Fruit fly (Drosophila melanogaster) whole organism, embryonic: Measurements from ENCODE around the gene P5CDh1.

Experiments used
- Adf1 ChIP-seq: fragments of 200-800 bp; sonication (Bioruptor generic); IDR thresholded peaks from 2 replicates; pipeline ENCODE4 v1.3.6; 2022; ENCODE audit warnings: missing biosample characterization, missing genetic modification characterization
- Atf-2 ChIP-seq: fragments of 200-800 bp; sonication (Bioruptor generic); optimal IDR thresholded peaks from 2 replicates; lab custom pipeline; 2016; ENCODE audit warnings: missing biosample characterization, missing genetic modification characterization
- CG11398 ChIP-seq: fragments of 200-800 bp; sonication (Bioruptor generic); optimal IDR thresholded peaks from 2 replicates; lab custom pipeline; 2016; ENCODE audit warnings: missing biosample characterization, missing genetic modification characterization
- CG12219 ChIP-seq: fragments of 200-800 bp; sonication (Bioruptor generic); optimal IDR thresholded peaks from 3 replicates; lab custom pipeline; 2018; ENCODE audit warnings: missing biosample characterization, mild to moderate bottlenecking, missing genetic modification characterization
- CG12942 ChIP-seq: fragments of 200-800 bp; sonication (Bioruptor generic); optimal IDR thresholded peaks from 3 replicates; lab custom pipeline; 2016; ENCODE audit warnings: missing biosample characterization, missing genetic modification characterization
- CG15514 ChIP-seq: fragments of 200-800 bp; sonication (Bioruptor generic); optimal IDR thresholded peaks from 3 replicates; lab custom pipeline; 2017; ENCODE audit warnings: missing biosample characterization, missing genetic modification characterization, mild to moderate bottlenecking, moderate library complexity, missing genetic modification reagents
- CG15696 ChIP-seq: fragments of 200-800 bp; sonication (Bioruptor generic); optimal IDR thresholded peaks from 2 replicates; lab custom pipeline; 2019; ENCODE audit warnings: missing biosample characterization, mild to moderate bottlenecking, missing genetic modification characterization, moderate library complexity
- CG16779 ChIP-seq: fragments of 200-800 bp; sonication (Bioruptor generic); IDR thresholded peaks from 2 replicates; pipeline ENCODE4 v1.3.6; 2022; ENCODE audit warnings: missing biosample characterization, missing genetic modification characterization
- CG18262 ChIP-seq: fragments of 200-800 bp; optimal IDR thresholded peaks from 3 replicates; lab custom pipeline; 2019; ENCODE audit warnings: missing biosample characterization, mild to moderate bottlenecking, missing genetic modification characterization, moderate library complexity
- CG2678 ChIP-seq: fragments of 200-800 bp; sonication (Bioruptor generic); optimal IDR thresholded peaks from 3 replicates; lab custom pipeline; 2019; ENCODE audit warnings: missing biosample characterization, mild to moderate bottlenecking, missing genetic modification characterization, moderate library complexity
- CG33213 ChIP-seq: fragments of 200-800 bp; sonication (Bioruptor generic); optimal IDR thresholded peaks from 3 replicates; lab custom pipeline; 2016; ENCODE audit warnings: missing biosample characterization, missing genetic modification characterization
- CG3726 ChIP-seq: fragments of 200-800 bp; sonication (Bioruptor generic); IDR thresholded peaks from 3 replicates; pipeline ENCODE4, ENCODE4 v1.3.6; 2022; ENCODE audit warnings: missing biosample characterization, missing genetic modification characterization
- CG5245 ChIP-seq: fragments of 200-800 bp; sonication (Bioruptor generic); optimal IDR thresholded peaks from 3 replicates; lab custom pipeline; 2016; ENCODE audit warnings: missing biosample characterization, missing genetic modification characterization
- CG8281 ChIP-seq: fragments of 200-800 bp; sonication (Bioruptor generic); optimal IDR thresholded peaks from 2 replicates; lab custom pipeline; 2018; ENCODE audit warnings: missing biosample characterization, mild to moderate bottlenecking, missing genetic modification characterization, moderate library complexity
- CG9437 ChIP-seq: fragments of 200-800 bp; sonication (Bioruptor generic); optimal IDR thresholded peaks from 2 replicates; lab custom pipeline; 2018; ENCODE audit warnings: missing biosample characterization, mild to moderate bottlenecking, missing genetic modification characterization
- CHES-1-like ChIP-seq: fragments of 200-800 bp; sonication (Bioruptor generic); optimal IDR thresholded peaks from 2 replicates; lab custom pipeline; 2016; ENCODE audit warnings: missing biosample characterization, missing genetic modification characterization
- CoRest ChIP-seq: fragments of 200-800 bp; sonication (Bioruptor generic); optimal IDR thresholded peaks from 3 replicates; lab custom pipeline; 2018; ENCODE audit warnings: missing biosample characterization, mild to moderate bottlenecking, missing genetic modification characterization, moderate library complexity
- Dfd ChIP-seq, 2 experiments: fragments of >200 bp; optimal IDR thresholded peaks; 2 replicates each; lab custom pipeline; 2017; ENCODE audit warnings: missing biosample characterization in 2 of 2, missing genetic modification characterization in 2 of 2
- Eip74EF ChIP-seq, 2 experiments: fragments of 200-800 bp in 1 of 2; fragments of >200 bp in 1 of 2; sonication (Bioruptor generic) in 1 of 2; optimal IDR thresholded peaks; 2 replicates each; lab custom pipeline; 2017 to 2019; ENCODE audit warnings: missing biosample characterization in 2 of 2, missing genetic modification characterization in 2 of 2, mild to moderate bottlenecking in 1 of 2, moderate library complexity in 1 of 2
- Elba2 ChIP-seq: fragments of 200-800 bp; sonication (Bioruptor generic); optimal IDR thresholded peaks from 3 replicates; lab custom pipeline; 2016; ENCODE audit warnings: missing biosample characterization, missing genetic modification characterization
- H2.0 ChIP-seq: fragments of 200-800 bp; sonication (Bioruptor generic); IDR thresholded peaks from 2 replicates; pipeline ENCODE4 v1.3.6; 2022; ENCODE audit warnings: missing biosample characterization, missing genetic modification characterization
- Kr ChIP-seq: fragments of 200-800 bp; sonication (Bioruptor generic); optimal IDR thresholded peaks from 2 replicates; lab custom pipeline; 2017; ENCODE audit warnings: missing biosample characterization, mild to moderate bottlenecking, missing genetic modification characterization
- Mad ChIP-seq: fragments of 200-800 bp; sonication (Bioruptor generic); optimal IDR thresholded peaks from 2 replicates; lab custom pipeline; 2016; ENCODE audit warnings: missing biosample characterization, missing genetic modification characterization
- Nf-YB ChIP-seq: fragments of 200-800 bp; sonication (Bioruptor generic); optimal IDR thresholded peaks from 3 replicates; lab custom pipeline; 2019; ENCODE audit warnings: missing biosample characterization, mild to moderate bottlenecking, missing genetic modification characterization, moderate library complexity
- Poxn ChIP-seq: fragments of 200-800 bp; sonication (Bioruptor generic); IDR thresholded peaks from 2 replicates; pipeline ENCODE4 v1.3.6; 2022; ENCODE audit warnings: missing biosample characterization, missing genetic modification characterization
- YL-1 ChIP-seq: fragments of 200-800 bp; sonication (Bioruptor generic); optimal IDR thresholded peaks from 3 replicates; lab custom pipeline; 2017; ENCODE audit warnings: missing biosample characterization, mild to moderate bottlenecking, missing genetic modification characterization
- ab ChIP-seq: fragments of 200-800 bp; sonication (Bioruptor generic); optimal IDR thresholded peaks from 2 replicates; lab custom pipeline; 2016; ENCODE audit warnings: missing biosample characterization, missing genetic modification characterization
- ap ChIP-seq: fragments of 200-800 bp; sonication (Bioruptor generic); IDR thresholded peaks from 2 replicates; pipeline ENCODE4 v1.3.6; 2022; ENCODE audit warnings: missing biosample characterization, missing genetic modification characterization
- ash1 ChIP-seq: fragments of 200-800 bp; sonication (Bioruptor generic); optimal IDR thresholded peaks from 2 replicates; lab custom pipeline; 2018; ENCODE audit warnings: missing biosample characterization, mild to moderate bottlenecking, missing genetic modification characterization
- bbx ChIP-seq: fragments of 200-800 bp; sonication (Bioruptor generic); IDR thresholded peaks from 2 replicates; pipeline ENCODE4 v1.3.6; 2022; ENCODE audit warnings: missing biosample characterization, missing genetic modification characterization; ENCODE audit not compliant: partially characterized antibody
- bsh ChIP-seq, 2 experiments: fragments of 200-800 bp; sonication (Bioruptor generic); optimal IDR thresholded peaks; 2 replicates each; lab custom pipeline; 2017 to 2018; ENCODE audit warnings: mild to moderate bottlenecking in 2 of 2, missing biosample characterization in 2 of 2, missing genetic modification characterization in 2 of 2, moderate library complexity in 1 of 2
- dati ChIP-seq: fragments of 200-800 bp; sonication (Bioruptor generic); IDR thresholded peaks from 2 replicates; pipeline ENCODE4 v1.3.6; 2022; ENCODE audit warnings: missing biosample characterization, missing genetic modification characterization
- dmrt11E ChIP-seq: fragments of 200-800 bp; sonication (Bioruptor generic); optimal IDR thresholded peaks from 3 replicates; lab custom pipeline; 2018; ENCODE audit warnings: missing biosample characterization, mild to moderate bottlenecking, missing genetic modification characterization, moderate library complexity
- fd96Cb ChIP-seq: fragments of 200-800 bp; sonication (Bioruptor generic); optimal IDR thresholded peaks from 2 replicates; lab custom pipeline; 2018; ENCODE audit warnings: missing biosample characterization, mild to moderate bottlenecking, missing genetic modification characterization, moderate library complexity
- ftz-f1 ChIP-seq: fragments of 200-800 bp; sonication (Bioruptor generic); optimal IDR thresholded peaks from 2 replicates; lab custom pipeline; 2016; ENCODE audit warnings: missing biosample characterization, missing genetic modification characterization
- her ChIP-seq: fragments of 200-800 bp; sonication (Bioruptor generic); optimal IDR thresholded peaks from 2 replicates; lab custom pipeline; 2016; ENCODE audit warnings: missing biosample characterization, missing genetic modification characterization
- kah ChIP-seq: fragments of 200-800 bp; sonication (Bioruptor generic); optimal IDR thresholded peaks from 2 replicates; lab custom pipeline; 2018; ENCODE audit warnings: missing biosample characterization, mild to moderate bottlenecking, missing genetic modification characterization
- knrl ChIP-seq: fragments of 200-800 bp; sonication (Bioruptor generic); IDR thresholded peaks from 3 replicates; pipeline ENCODE4 v1.3.6; 2022; ENCODE audit warnings: missing biosample characterization, missing genetic modification characterization; ENCODE audit not compliant: partially characterized antibody
- mirr ChIP-seq: fragments of 200-800 bp; sonication (Bioruptor generic); optimal IDR thresholded peaks from 3 replicates; lab custom pipeline; 2018; ENCODE audit warnings: missing biosample characterization, mild to moderate bottlenecking, missing genetic modification characterization
- oc ChIP-seq: fragments of 200-800 bp; sonication (Bioruptor generic); optimal IDR thresholded peaks from 2 replicates; lab custom pipeline; 2018; ENCODE audit warnings: missing biosample characterization, mild to moderate bottlenecking, missing genetic modification characterization, moderate library complexity
- peb ChIP-seq: fragments of 200-800 bp; sonication (Bioruptor generic); IDR thresholded peaks from 2 replicates; pipeline ENCODE4 v1.3.6; 2022; ENCODE audit warnings: missing biosample characterization, missing genetic modification characterization
- sens ChIP-seq: fragments of 200-800 bp; sonication (Bioruptor generic); peaks from one replicate; lab custom pipeline; 2016; ENCODE audit warnings: missing biosample characterization, missing genetic modification characterization
- sim ChIP-seq: fragments of 200-800 bp; sonication (Bioruptor generic); IDR thresholded peaks from 2 replicates; pipeline ENCODE4 v1.3.6; 2022; ENCODE audit warnings: missing biosample characterization, missing genetic modification characterization
- sob ChIP-seq: fragments of 200-800 bp; sonication (Bioruptor generic); IDR thresholded peaks from 2 replicates; pipeline ENCODE4 v1.3.6; 2022; ENCODE audit warnings: missing biosample characterization, missing genetic modification characterization
- sqz ChIP-seq: fragments of 200-800 bp; sonication (Bioruptor generic); optimal IDR thresholded peaks from 3 replicates; lab custom pipeline; 2018; ENCODE audit warnings: missing biosample characterization, mild to moderate bottlenecking, missing genetic modification characterization
- stc ChIP-seq: fragments of 200-800 bp; sonication (Bioruptor generic); IDR thresholded peaks from 2 replicates; pipeline ENCODE4 v1.3.6; 2022; ENCODE audit warnings: missing biosample characterization, missing genetic modification characterization
- stwl ChIP-seq: fragments of 200-800 bp; sonication (Bioruptor generic); optimal IDR thresholded peaks from 3 replicates; lab custom pipeline; 2018; ENCODE audit warnings: missing biosample characterization, mild to moderate bottlenecking, missing genetic modification characterization, moderate library complexity
- wdn ChIP-seq: fragments of 200-800 bp; sonication (Bioruptor generic); IDR thresholded peaks from 2 replicates; pipeline ENCODE4 v1.3.6; 2022; ENCODE audit warnings: missing biosample characterization, missing genetic modification characterization
- zen2 ChIP-seq: fragments of 200-800 bp; sonication (Bioruptor generic); IDR thresholded peaks from 3 replicates; pipeline ENCODE4 v1.3.6; 2022; ENCODE audit warnings: missing biosample characterization, missing genetic modification characterization; ENCODE audit not compliant: partially characterized antibody
- zfh1 ChIP-seq: fragments of 200-800 bp; sonication (Bioruptor generic); IDR thresholded peaks from 3 replicates; pipeline ENCODE4 v1.3.6; 2022; ENCODE audit warnings: missing biosample characterization, missing genetic modification characterization

Gene P5CDh1

DNA sequence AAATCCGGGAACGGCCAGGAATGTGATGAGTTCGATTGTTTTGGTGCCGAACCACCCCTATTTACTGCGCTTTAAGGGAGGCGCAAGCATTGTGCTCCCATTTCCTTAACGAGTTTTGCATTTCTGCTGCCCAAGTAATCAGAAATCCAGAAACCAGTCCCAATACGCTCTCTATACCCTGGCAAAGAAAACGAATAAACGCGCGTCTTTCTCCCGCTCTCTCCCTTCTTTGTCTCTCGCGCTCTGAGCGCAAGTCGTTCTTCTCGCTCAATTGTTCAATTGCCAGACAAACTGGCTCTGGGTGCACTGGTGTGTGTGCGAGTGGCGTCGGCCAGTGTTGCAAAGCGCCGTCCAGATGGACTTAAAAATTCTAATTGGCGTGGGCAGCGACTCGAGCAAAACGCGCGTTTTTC lies 39.2 kb upstream of the P5CDh1 start (continued):
- TF ChIP-seq stwl (tag; lab: Kevin White, UChicago) (peak; percentile 95), ab (GFP tag; lab: Kevin White, UChicago) (peak; percentile 93), Eip74EF (GFP tag; optimal IDR thresholded peaks at IDR 0.05; lab: Kevin White, UChicago) (peak in 1 of 2 experiments; percentile 80), CG12942 (GFP tag; lab: Kevin White, UChicago) (peak; percentile 99), dmrt11E (tag; lab: Kevin White, UChicago) (peak; percentile 97), sim (GFP tag; lab: Robert Waterston, UW) (peak; percentile 97), H2.0 (GFP tag; lab: Robert Waterston, UW) (peak; percentile 98), CG3726 (peak; percentile 98), CG12219 (GFP tag; lab: Kevin White, UChicago) (peak; percentile 94), ap (peak; percentile 98), knrl (GFP tag; lab: Robert Waterston, UW) (peak; percentile 52; the same call in 2 of the 3 replicates), CG15696 (peak; percentile 92), bbx (GFP tag; lab: Robert Waterston, UW) (no peak), kah (GFP tag; lab: Kevin White, UChicago) (peak; percentile 60), CoRest (tag; lab: Kevin White, UChicago) (peak; percentile 94), CG9437 (peak; percentile 84), CG5245 (GFP tag; lab: Kevin White, UChicago) (peak; percentile 95), zen2 (GFP tag; lab: Robert Waterston, UW) (peak; percentile 38; the same call in 1 of the 3 replicates), CG8281 (peak; percentile 78), mirr (GFP tag; lab: Kevin White, UChicago) (peak; percentile 62), oc (peak; percentile 97), Nf-YB (GFP tag; lab: Kevin White, UChicago) (peak; percentile 80), Atf-2 (peak; percentile 99), CG11398 (GFP tag; lab: Kevin White, UChicago) (peak; percentile 96), Poxn (peak; percentile 84), YL-1 (GFP tag; lab: Kevin White, UChicago) (peak; percentile 85), CHES-1-like (GFP tag; lab: Kevin White, UChicago) (peak; percentile 98), ash1 (GFP tag; lab: Kevin White, UChicago) (peak; percentile 74), CG2678 (tag; lab: Kevin White, UChicago) (peak; percentile 94), CG18262 (peak; percentile 97), Kr (GFP tag; lab: Kevin White, UChicago) (peak; percentile 66), bsh (GFP tag; optimal IDR thresholded peaks at IDR 0.05; lab: Kevin White, UChicago) (peak; percentile 63 to 98), CG15514 (GFP tag; lab: Kevin White, UChicago) (peak; percentile 87), sqz (peak; percentile 48), Adf1 (peak; percentile 81), sob (GFP tag; lab: Robert Waterston, UW) (peak; percentile 97), wdn (GFP tag; lab: Robert Waterston, UW) (peak; percentile 96), ftz-f1 (peak; percentile 72), stc (GFP tag; lab: Robert Waterston, UW) (peak; percentile 97), Mad (GFP tag; lab: Kevin White, UChicago) (peak; percentile 98), sens (GFP tag; lab: Kevin White, UChicago) (peak; percentile 100), CG16779 (GFP tag; lab: Robert Waterston, UW) (peak; percentile 94), CG33213 (peak; percentile 95), Elba2 (peak; percentile 94), her (GFP tag; lab: Kevin White, UChicago) (peak; percentile 96), fd96Cb (tag; lab: Kevin White, UChicago) (peak; percentile 97), dati (GFP tag; lab: Robert Waterston, UW) (peak; percentile 97), Dfd (GFP tag; optimal IDR thresholded peaks at IDR 0.05; lab: Kevin White, UChicago) (no peak), peb (GFP tag; lab: Robert Waterston, UW) (peak; percentile 97), zfh1 (GFP tag; lab: Robert Waterston, UW) (peak; percentile 99)
